Fruit fly (Drosophila melanogaster): Measurements from ENCODE around the gene Rsod.

DNA sequence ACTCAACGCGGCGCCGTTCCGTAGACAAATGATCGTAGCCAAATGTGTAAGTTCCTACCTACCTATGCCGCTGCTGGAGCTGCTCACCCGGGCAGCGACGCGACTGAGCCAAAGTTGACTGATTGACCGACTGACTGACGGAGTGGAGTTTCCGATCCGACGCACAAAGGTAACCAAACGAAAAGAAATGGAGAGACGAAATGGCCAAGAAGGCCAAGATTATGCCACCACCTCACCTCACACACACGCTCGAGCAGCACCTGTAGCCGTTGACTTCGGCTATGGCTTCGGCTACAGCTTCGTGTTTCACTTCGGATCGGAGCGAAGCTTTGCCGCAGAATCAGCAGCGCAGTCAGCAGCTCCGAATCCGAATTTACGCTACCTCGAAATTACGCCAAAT lies 20.0 kb upstream of the Rsod start, which contains the start of gene CG9747:
- TF ChIP-seq CG13424 (tag; optimal IDR thresholded peaks at IDR 0.05) = no peak
- no peak for TF ChIP-seq Sox102F (GFP tag; optimal IDR thresholded peaks at IDR 0.05)
- TF ChIP-seq Abd-B (GFP tag; optimal IDR thresholded peaks at IDR 0.05) = no peak
- TF ChIP-seq ac (GFP tag; optimal IDR thresholded peaks at IDR 0.05) = no peak
- no peak for TF ChIP-seq Six4 (GFP tag; optimal IDR thresholded peaks at IDR 0.05)
- no peak for TF ChIP-seq CG4424 (GFP tag; optimal IDR thresholded peaks at IDR 0.05)

All from whole organism, embryonic.